Worm (Caenorhabditis elegans) whole organism, late embryonic: Measurements from ENCODE around the gene ZK1055.2.

ENCODE experiments used
- K09A11.1 ChIP-seq: sonication (generic microtip); optimal IDR thresholded peaks from 2 replicates; lab custom pipeline; 2017; ENCODE audit warnings: antibody characterized with exemption, mild to moderate bottlenecking, missing genetic modification characterization, missing compliant biosample characterization; ENCODE audit not compliant: insufficient read depth
- T23F11.4 ChIP-seq: fragments of 200-800 bp; sonication (Bioruptor generic); optimal IDR thresholded peaks from 2 replicates; lab custom pipeline; 2018; ENCODE audit warnings: mild to moderate bottlenecking, missing genetic modification characterization, missing compliant biosample characterization
- Y22D7AL.16 ChIP-seq: sonication (generic microtip); optimal IDR thresholded peaks from 2 replicates; lab custom pipeline; 2016; ENCODE audit warnings: missing genetic modification characterization, missing compliant biosample characterization
- ceh-18 ChIP-seq: sonication (generic microtip); optimal IDR thresholded peaks from 2 replicates; lab custom pipeline; 2016; ENCODE audit warnings: missing genetic modification characterization, missing compliant biosample characterization
- ceh-19 ChIP-seq: fragments of 200-800 bp; sonication (Bioruptor generic); optimal IDR thresholded peaks from 2 replicates; lab custom pipeline; 2018; ENCODE audit warnings: mild to moderate bottlenecking, missing genetic modification characterization, missing compliant biosample characterization
- ceh-2 ChIP-seq: sonication (generic microtip); optimal IDR thresholded peaks from 2 replicates; lab custom pipeline; 2016; ENCODE audit warnings: missing genotype, missing genetic modification characterization, missing compliant biosample characterization
- ceh-31 ChIP-seq: sonication (generic microtip); optimal IDR thresholded peaks from 2 replicates; lab custom pipeline; 2016; ENCODE audit warnings: missing genetic modification characterization, missing compliant biosample characterization
- ceh-6 ChIP-seq: fragments of 200-800 bp; sonication (Bioruptor generic); optimal IDR thresholded peaks from 2 replicates; lab custom pipeline; 2018; ENCODE audit warnings: mild to moderate bottlenecking, missing genetic modification characterization, missing compliant biosample characterization
- che-1 ChIP-seq: sonication (generic microtip); optimal IDR thresholded peaks from 2 replicates; lab custom pipeline; 2016; ENCODE audit warnings: mild to moderate bottlenecking, missing genetic modification characterization, missing compliant biosample characterization
- eyg-1 ChIP-seq: sonication (generic microtip); optimal IDR thresholded peaks from 2 replicates; lab custom pipeline; 2016; ENCODE audit warnings: missing genotype, missing genetic modification characterization, missing compliant biosample characterization
- fkh-6 ChIP-seq: sonication (generic microtip); optimal IDR thresholded peaks from 2 replicates; lab custom pipeline; 2016; ENCODE audit warnings: missing genetic modification characterization, missing compliant biosample characterization
- gmeb-2 ChIP-seq: sonication (generic microtip); optimal IDR thresholded peaks from 2 replicates; lab custom pipeline; 2016; ENCODE audit warnings: missing genetic modification characterization, inconsistent platforms, missing compliant biosample characterization
- hlh-15 ChIP-seq: sonication (generic microtip); optimal IDR thresholded peaks from 2 replicates; lab custom pipeline; 2016; ENCODE audit warnings: missing genetic modification characterization, missing compliant biosample characterization
- nfya-1 ChIP-seq: sonication (generic microtip); optimal IDR thresholded peaks from 2 replicates; lab custom pipeline; 2017; ENCODE audit warnings: missing genetic modification characterization, mild to moderate bottlenecking, missing compliant biosample characterization, antibody characterized with exemption, moderate library complexity
- pax-1 ChIP-seq: fragments of 150-350 bp; optimal IDR thresholded peaks from 2 replicates; lab custom pipeline; 2014; ENCODE audit warnings: missing biosample characterization, missing genetic modification characterization
- pha-2 ChIP-seq: sonication (generic microtip); optimal IDR thresholded peaks from 2 replicates; lab custom pipeline; 2017; ENCODE audit warnings: mild to moderate bottlenecking, missing genetic modification characterization, missing compliant biosample characterization
- pha-4 ChIP-seq: fragments of 150-350 bp; optimal IDR thresholded peaks from 2 replicates; lab custom pipeline; 2018; ENCODE audit warnings: missing biosample characterization, missing genetic modification reagents, missing genetic modification characterization
- pqm-1 ChIP-seq: sonication (generic microtip); optimal IDR thresholded peaks from 2 replicates; lab custom pipeline; 2016; ENCODE audit warnings: missing genetic modification characterization, missing compliant biosample characterization
- sdc-2 ChIP-seq: sonication (generic microtip); optimal IDR thresholded peaks from 2 replicates; lab custom pipeline; 2016; ENCODE audit warnings: missing genotype, missing genetic modification characterization, missing compliant biosample characterization
- sox-2 ChIP-seq: fragments of 200-800 bp; sonication (Bioruptor generic); IDR thresholded peaks from 2 replicates; pipeline ENCODE4 v1.3.6; 2022; ENCODE audit warnings: missing genetic modification reagents, missing genetic modification characterization, missing compliant biosample characterization
- sox-4 ChIP-seq: sonication (generic microtip); optimal IDR thresholded peaks from 2 replicates; lab custom pipeline; 2017; ENCODE audit warnings: mild to moderate bottlenecking, missing genetic modification characterization, inconsistent platforms, missing compliant biosample characterization
- ttx-3 ChIP-seq: sonication (generic microtip); optimal IDR thresholded peaks from 2 replicates; lab custom pipeline; 2016; ENCODE audit warnings: missing genetic modification reagents, missing genetic modification characterization, missing compliant biosample characterization
- unc-86 ChIP-seq: sonication (generic microtip); optimal IDR thresholded peaks from 2 replicates; lab custom pipeline; 2016; ENCODE audit warnings: missing genetic modification characterization, missing compliant biosample characterization

ZK1055.2 gene

DNA sequence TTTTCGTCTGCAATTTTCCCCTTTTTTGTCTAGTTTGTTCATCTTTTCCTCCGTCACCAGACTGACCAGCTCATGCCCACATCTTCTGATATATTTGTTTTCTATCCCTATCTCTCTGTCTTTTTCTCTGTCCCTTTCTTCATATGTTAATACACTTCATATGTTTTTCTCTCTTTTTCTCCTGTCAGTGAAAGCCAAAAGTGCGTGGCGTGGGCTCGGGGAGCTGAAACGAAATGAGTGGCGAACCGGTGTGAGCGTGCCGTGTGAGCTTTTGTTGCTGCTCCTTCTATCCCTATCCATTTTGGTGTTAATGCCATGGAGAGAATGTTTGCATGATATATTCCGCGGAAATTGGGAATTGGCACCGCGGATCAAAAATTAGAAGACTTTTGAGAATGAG, 41.5 kb downstream of the ZK1055.2 start:
- TF ChIP-seq ceh-19 (GFP tag; lab: Kevin White, UChicago) (no peak), ceh-31 (tag; lab: Kevin White, UChicago) (no peak), sox-4 (tag; lab: Kevin White, UChicago) (no peak), T23F11.4 (no peak), ttx-3 (tag; lab: Kevin White, UChicago) (no peak)

DNA sequence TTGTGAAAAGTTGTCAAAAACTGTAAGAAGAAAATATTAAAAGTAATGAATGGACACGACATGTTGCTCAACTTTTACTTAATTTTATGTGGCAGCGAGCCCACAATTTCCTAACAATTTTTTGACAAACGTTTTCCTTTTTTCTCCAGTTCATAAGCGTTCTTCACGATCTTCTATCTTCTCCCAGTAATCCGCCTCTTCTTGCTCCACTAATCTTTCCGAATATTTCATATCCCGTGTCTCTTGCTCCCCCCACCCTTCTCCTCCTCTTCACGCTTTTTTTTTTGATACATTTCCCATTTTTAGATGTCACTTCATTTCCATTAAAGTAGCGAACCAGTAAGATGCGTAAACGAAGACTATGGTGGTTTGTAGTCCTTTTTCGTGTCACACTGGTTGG, 42.5 kb downstream of the ZK1055.2 start, which contains the start of gene scd-2:
scd-2 (plus strand) TSS at position 301 of the 400 bp plus-strand sequence.
- TF ChIP-seq hlh-15 (tag; lab: Kevin White, UChicago) (no peak), pha-2 (tag; lab: Kevin White, UChicago) (no peak), che-1 (tag; lab: Kevin White, UChicago) (no peak), ceh-6 (no peak), pax-1 (no peak), pha-4 (tag; lab: Kevin White, UChicago) (no peak), ceh-18 (tag; lab: Kevin White, UChicago) (no peak), eyg-1 (tag; lab: Kevin White, UChicago) (no peak), sdc-2 (tag; lab: Kevin White, UChicago) (no peak), K09A11.1 (tag; lab: Kevin White, UChicago) (no peak), sox-2 (no peak), pqm-1 (no peak), ceh-2 (tag; lab: Kevin White, UChicago) (no peak), gmeb-2 (tag; lab: Kevin White, UChicago) (no peak), nfya-1 (tag; lab: Kevin White, UChicago) (no peak), fkh-6 (tag; lab: Kevin White, UChicago) (no peak), unc-86 (no peak), Y22D7AL.16 (no peak)
